Worm (Caenorhabditis elegans) whole organism, L3 larva: ENCODE results near the gene C27H6.8.

Source experiments
- ama-1 ChIP-seq: fragments of 150-350 bp; optimal IDR thresholded peaks from 2 replicates; lab custom pipeline; 2018
- elt-1 ChIP-seq: fragments of 150-350 bp; optimal IDR thresholded peaks from 2 replicates; lab custom pipeline; 2014; ENCODE audit warnings: missing biosample characterization, missing genetic modification characterization
- nhr-11 ChIP-seq: fragments of 150-350 bp; optimal IDR thresholded peaks from 2 replicates; lab custom pipeline; 2014; ENCODE audit warnings: missing biosample characterization, missing genetic modification characterization
- skn-1 ChIP-seq: fragments of 150-350 bp; optimal IDR thresholded peaks from 2 replicates; lab custom pipeline; 2014; ENCODE audit warnings: missing biosample characterization, missing genetic modification characterization
- snpc-4 ChIP-seq: fragments of 150-350 bp; optimal IDR thresholded peaks from 2 replicates; lab custom pipeline; 2014; ENCODE audit warnings: missing biosample characterization, missing genetic modification characterization
- unc-62 ChIP-seq: fragments of 150-350 bp; sonication (generic microtip); optimal IDR thresholded peaks from 4 replicates; lab custom pipeline; 2014; ENCODE audit warnings: missing biosample characterization, missing genetic modification reagents, missing genetic modification characterization

ce11 chrV:9970119-9970518 is 17.5 kb downstream of the C27H6.8 start:
- TF ChIP-seq skn-1 (tag; lab: Kevin White, UChicago) = peak; percentile 2
- peak; percentile 16 for TF ChIP-seq unc-62 (GFP tag; lab: Kevin White, UChicago)
- peak; percentile 22 for TF ChIP-seq snpc-4
- no peak for TF ChIP-seq elt-1
- TF ChIP-seq ama-1 (lab: Kevin White, UChicago) = peak; percentile 53
- TF ChIP-seq nhr-11 (tag; lab: Kevin White, UChicago) = no peak
